Worm (Caenorhabditis elegans) whole organism, L4 larva: ENCODE results near the gene nol-10.

Source experiments
- F49E8.2 ChIP-seq: sonication (generic microtip); optimal IDR thresholded peaks from 2 replicates; lab custom pipeline; 2016; ENCODE audit warnings: missing compliant biosample characterization, mild to moderate bottlenecking, missing genetic modification characterization, borderline replicate concordance
- R02D3.7 ChIP-seq: fragments of 150-350 bp; sonication (generic microtip); optimal IDR thresholded peaks from 3 replicates; lab custom pipeline; 2014; ENCODE audit warnings: missing biosample characterization, missing genetic modification characterization
- T26A8.4 ChIP-seq: fragments of 200-800 bp; sonication (Bioruptor generic); IDR thresholded peaks from 2 replicates; pipeline ENCODE4 v1.3.6; 2022; ENCODE audit warnings: missing genetic modification characterization, missing compliant biosample characterization
- Y48G9A.11 ChIP-seq: fragments of 200-800 bp; sonication (Bioruptor generic); IDR thresholded peaks from 2 replicates; pipeline ENCODE4 v1.3.6; 2022; ENCODE audit warnings: missing genetic modification reagents, missing genetic modification characterization, missing compliant biosample characterization
- ZK546.5 ChIP-seq, 2 experiments: sonication (generic microtip); optimal IDR thresholded peaks; 2 replicates each; lab custom pipeline; 2017; ENCODE audit warnings: missing biosample characterization in 2 of 2, missing genetic modification characterization in 2 of 2
- ama-1 ChIP-seq: fragments of 150-350 bp; optimal IDR thresholded peaks from 2 replicates; lab custom pipeline; 2014; ENCODE audit warnings: inconsistent platforms, mixed read lengths
- arid-1 ChIP-seq: fragments of 200-800 bp; sonication (Bioruptor generic); conservative IDR thresholded peaks from 2 replicates; pipeline ENCODE4 v1.3.6; 2022; ENCODE audit warnings: missing genetic modification reagents, missing genetic modification characterization, missing compliant biosample characterization
- ceh-28 ChIP-seq: fragments of 150-350 bp; optimal IDR thresholded peaks from 2 replicates; lab custom pipeline; 2014; ENCODE audit warnings: missing biosample characterization, missing genetic modification reagents, missing genetic modification characterization
- ceh-32 ChIP-seq: sonication (generic microtip); optimal IDR thresholded peaks from 2 replicates; lab custom pipeline; 2016; ENCODE audit warnings: mild to moderate bottlenecking, missing genetic modification characterization, missing compliant biosample characterization; ENCODE audit not compliant: poor library complexity
- ceh-62 ChIP-seq: sonication (generic microtip); optimal IDR thresholded peaks from 2 replicates; lab custom pipeline; 2017; ENCODE audit warnings: missing biosample characterization, missing genetic modification characterization
- ceh-82 ChIP-seq: sonication (generic microtip); optimal IDR thresholded peaks from 2 replicates; lab custom pipeline; 2017; ENCODE audit warnings: missing biosample characterization, missing genetic modification characterization
- cey-2 ChIP-seq: sonication (generic microtip); optimal IDR thresholded peaks from 3 replicates; lab custom pipeline; 2017; ENCODE audit warnings: missing genetic modification characterization, mild to moderate bottlenecking, missing compliant biosample characterization, antibody characterized with exemption, borderline replicate concordance; ENCODE audit not compliant: insufficient read depth
- ctbp-1 ChIP-seq: fragments of 200-800 bp; sonication (Bioruptor generic); IDR thresholded peaks from 2 replicates; pipeline ENCODE4 v1.3.6; 2022; ENCODE audit warnings: missing genetic modification reagents, missing genetic modification characterization, missing compliant biosample characterization
- daf-8 ChIP-seq: fragments of 200-800 bp; sonication (Bioruptor generic); IDR thresholded peaks from 2 replicates; pipeline ENCODE4 v1.3.6; 2022; ENCODE audit warnings: missing genetic modification characterization, missing compliant biosample characterization
- dmd-6 ChIP-seq: fragments of 200-800 bp; sonication (Bioruptor generic); IDR thresholded peaks from 2 replicates; pipeline ENCODE4 v1.3.6; 2022; ENCODE audit warnings: missing genetic modification reagents, missing genetic modification characterization, missing compliant biosample characterization
- dmd-9 ChIP-seq: fragments of 200-800 bp; sonication (Bioruptor generic); IDR thresholded peaks from 2 replicates; pipeline ENCODE4 v1.3.6; 2022; ENCODE audit warnings: missing genetic modification reagents, missing genetic modification characterization, missing compliant biosample characterization
- dpl-1 ChIP-seq: fragments of 150-350 bp; optimal IDR thresholded peaks from 2 replicates; lab custom pipeline; 2014; ENCODE audit warnings: missing biosample characterization, missing genetic modification reagents, missing genetic modification characterization
- egl-27 ChIP-seq: sonication (generic microtip); optimal IDR thresholded peaks from 3 replicates; lab custom pipeline; 2017; ENCODE audit warnings: missing biosample characterization, missing genetic modification reagents, missing genetic modification characterization
- fkh-10 ChIP-seq: fragments of 150-350 bp; optimal IDR thresholded peaks from 2 replicates; lab custom pipeline; 2014; ENCODE audit warnings: missing biosample characterization, missing genetic modification reagents, missing genetic modification characterization
- gei-8 ChIP-seq: fragments of 200-800 bp; sonication (Bioruptor generic); optimal IDR thresholded peaks from 2 replicates; lab custom pipeline; 2018; ENCODE audit warnings: mild to moderate bottlenecking, missing genetic modification characterization, missing compliant biosample characterization
- hif-1 ChIP-seq, 2 experiments: sonication (generic microtip); optimal IDR thresholded peaks; 2 replicates each; lab custom pipeline; 2016 to 2017; ENCODE audit warnings: missing compliant biosample characterization in 2 of 2, missing genetic modification characterization in 2 of 2, missing genetic modification reagents in 2 of 2, missing genotype in 2 of 2, mild to moderate bottlenecking in 1 of 2
- hlh-11 ChIP-seq: fragments of 200-800 bp; sonication (Bioruptor generic); optimal IDR thresholded peaks from 2 replicates; lab custom pipeline; 2018; ENCODE audit warnings: mild to moderate bottlenecking, missing genetic modification characterization, missing compliant biosample characterization
- hmg-1.1 ChIP-seq: fragments of 200-800 bp; sonication (Bioruptor generic); IDR thresholded peaks from 2 replicates; pipeline ENCODE4 v1.3.6; 2022; ENCODE audit warnings: missing genetic modification reagents, missing genetic modification characterization, missing compliant biosample characterization
- lim-7 ChIP-seq: fragments of 200-800 bp; sonication (Bioruptor generic); IDR thresholded peaks from 2 replicates; pipeline ENCODE4 v1.3.6; 2022; ENCODE audit warnings: missing genetic modification characterization, missing compliant biosample characterization
- lin-1 ChIP-seq: fragments of 200-800 bp; sonication (Bioruptor generic); IDR thresholded peaks from 2 replicates; pipeline ENCODE4 v1.3.6; 2022; ENCODE audit warnings: missing genetic modification reagents, missing genetic modification characterization, missing compliant biosample characterization
- lin-13 ChIP-seq: fragments of 150-350 bp; optimal IDR thresholded peaks from 2 replicates; lab custom pipeline; 2014; ENCODE audit warnings: missing biosample characterization, missing genetic modification reagents, missing genetic modification characterization
- lin-38 ChIP-seq: fragments of 200-800 bp; sonication (Bioruptor generic); IDR thresholded peaks from 2 replicates; pipeline ENCODE4 v1.3.6; 2022; ENCODE audit warnings: missing genetic modification reagents, missing genetic modification characterization, missing compliant biosample characterization
- mes-2 ChIP-seq: sonication (generic microtip); optimal IDR thresholded peaks from 2 replicates; lab custom pipeline; 2016; ENCODE audit warnings: missing genotype, mild to moderate bottlenecking, missing genetic modification characterization, missing compliant biosample characterization; ENCODE audit not compliant: poor library complexity, severe bottlenecking
- mxl-2 ChIP-seq: fragments of 200-800 bp; sonication (Bioruptor generic); conservative IDR thresholded peaks from 2 replicates; pipeline ENCODE4 v1.3.6; 2022; ENCODE audit warnings: missing genetic modification reagents, missing genetic modification characterization, missing compliant biosample characterization
- nhr-10 ChIP-seq: fragments of 150-350 bp; optimal IDR thresholded peaks from 2 replicates; lab custom pipeline; 2014; ENCODE audit warnings: missing biosample characterization, missing genetic modification characterization
- nhr-11 ChIP-seq: fragments of 150-350 bp; optimal IDR thresholded peaks from 2 replicates; lab custom pipeline; 2014; ENCODE audit warnings: missing biosample characterization, missing genetic modification characterization
- nhr-111 ChIP-seq: fragments of 200-800 bp; sonication (Bioruptor generic); optimal IDR thresholded peaks from 2 replicates; lab custom pipeline; 2018; ENCODE audit warnings: mild to moderate bottlenecking, missing genetic modification characterization, missing compliant biosample characterization
- nhr-237 ChIP-seq: sonication (generic microtip); optimal IDR thresholded peaks from 2 replicates; lab custom pipeline; 2017; ENCODE audit warnings: missing biosample characterization, missing genetic modification characterization
- nhr-28 ChIP-seq: fragments of 150-350 bp; optimal IDR thresholded peaks from 2 replicates; lab custom pipeline; 2014; ENCODE audit warnings: missing biosample characterization, missing genetic modification characterization
- nhr-6 ChIP-seq: fragments of 150-350 bp; optimal IDR thresholded peaks from 2 replicates; lab custom pipeline; 2014; ENCODE audit warnings: missing biosample characterization, missing genetic modification characterization
- nhr-76 ChIP-seq: fragments of 150-350 bp; optimal IDR thresholded peaks from 2 replicates; lab custom pipeline; 2014; ENCODE audit warnings: missing biosample characterization, missing genetic modification characterization
- nhr-77 ChIP-seq: fragments of 150-350 bp; optimal IDR thresholded peaks from 2 replicates; lab custom pipeline; 2014; ENCODE audit warnings: missing biosample characterization, missing genetic modification characterization
- php-3 ChIP-seq: fragments of 200-800 bp; sonication (Bioruptor generic); IDR thresholded peaks from 2 replicates; pipeline ENCODE4 v1.3.6; 2022; ENCODE audit warnings: missing genetic modification reagents, missing genetic modification characterization, missing compliant biosample characterization
- pqm-1 ChIP-seq: sonication (generic microtip); optimal IDR thresholded peaks from 2 replicates; lab custom pipeline; 2017; ENCODE audit warnings: missing biosample characterization, missing genetic modification characterization
- saeg-2 ChIP-seq: fragments of 200-800 bp; sonication (Bioruptor generic); IDR thresholded peaks from 2 replicates; pipeline ENCODE4 v1.3.6; 2022; ENCODE audit warnings: missing genetic modification reagents, missing genetic modification characterization, missing compliant biosample characterization
- snpc-1.2 ChIP-seq: fragments of 200-800 bp; sonication (Bioruptor generic); IDR thresholded peaks from 2 replicates; pipeline ENCODE4 v1.3.6; 2022; ENCODE audit warnings: missing genetic modification reagents, missing genetic modification characterization, missing compliant biosample characterization
- tra-1 ChIP-seq: fragments of 200-800 bp; sonication (Bioruptor generic); IDR thresholded peaks from 2 replicates; pipeline ENCODE4 v1.3.6; 2022; ENCODE audit warnings: missing genetic modification reagents, missing genetic modification characterization, missing compliant biosample characterization
- unc-130 ChIP-seq: sonication (generic microtip); optimal IDR thresholded peaks from 2 replicates; lab custom pipeline; 2016; ENCODE audit warnings: missing genetic modification reagents, missing genetic modification characterization, missing compliant biosample characterization
- zfp-2 ChIP-seq: sonication (generic microtip); optimal IDR thresholded peaks from 2 replicates; lab custom pipeline; 2016; ENCODE audit warnings: mild to moderate bottlenecking, missing genetic modification characterization, missing compliant biosample characterization
- zfp-3 ChIP-seq: fragments of 200-800 bp; sonication (Bioruptor generic); conservative IDR thresholded peaks from 2 replicates; pipeline ENCODE4 v1.3.6; 2022; ENCODE audit warnings: missing genetic modification reagents, missing genetic modification characterization, missing compliant biosample characterization
- zip-2 ChIP-seq: fragments of 150-350 bp; optimal IDR thresholded peaks from 2 replicates; lab custom pipeline; 2014; ENCODE audit warnings: missing biosample characterization, missing genetic modification characterization

Gene nol-10

DNA sequence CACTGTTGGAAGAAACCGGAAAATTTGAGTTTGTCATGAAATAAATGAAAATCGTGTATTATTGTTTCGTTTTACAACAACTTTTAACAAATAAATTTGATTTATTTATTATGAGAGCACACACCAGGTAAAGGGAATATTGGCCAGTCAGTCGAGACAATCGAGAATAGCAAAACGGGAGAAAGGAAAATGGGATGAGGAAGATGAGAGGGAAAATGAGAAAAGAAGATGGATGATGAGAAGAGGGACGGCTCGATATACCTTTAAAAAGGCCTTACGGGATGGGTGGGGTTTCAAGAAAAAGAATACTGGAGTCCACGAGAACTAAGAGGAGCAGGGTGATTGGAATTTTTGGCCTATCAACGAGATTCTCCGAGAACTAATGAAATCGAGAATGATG lies 21.7 kb upstream of the nol-10 start:
- TF ChIP-seq arid-1 (GFP tag; lab: Robert Waterston, UW) (no peak), nhr-76 (tag; lab: Kevin White, UChicago) (no peak), cey-2 (tag; lab: Kevin White, UChicago) (no peak), ama-1 (lab: Kevin White, UChicago) (peak; percentile 54), ceh-28 (tag; lab: Kevin White, UChicago) (no peak), lim-7 (GFP tag; lab: Robert Waterston, UW) (no peak), nhr-77 (tag; lab: Kevin White, UChicago) (no peak), lin-38 (GFP tag; lab: Robert Waterston, UW) (no peak), snpc-1.2 (GFP tag; lab: Robert Waterston, UW) (0 out of 2 replicates have a peak, but pooled peaks have one; percentile 15)

- TF ChIP-seq arid-1 (GFP tag; lab: Robert Waterston, UW) = 0 out of 2 replicates have a peak, but pooled peaks have one; percentile 21
- peak; percentile 6; the same call in 1 of the 2 replicates for TF ChIP-seq lin-38 (GFP tag; lab: Robert Waterston, UW)
- TF ChIP-seq ceh-32 (tag; lab: Kevin White, UChicago) = no peak
- TF ChIP-seq, all 104 proteins: peak for 2
Measured at ce11 chrIV:7559237-7559636, 21.2 kb upstream of the nol-10 start.

ce11 chrIV:7561614-7562142 lies 18.7 kb upstream of the nol-10 start, which contains the start of gene ima-3:
Gene ima-3 (minus strand): TSS chrIV:7561664.
- TF ChIP-seq R02D3.7 (no peak), ama-1 (lab: Kevin White, UChicago) (peak; percentile 2), php-3 (GFP tag; lab: Robert Waterston, UW) (no peak), nhr-28 (tag; lab: Kevin White, UChicago) (peak; percentile 67), nhr-11 (tag; lab: Kevin White, UChicago) (no peak), ceh-82 (tag; lab: Kevin White, UChicago) (no peak), pqm-1 (tag; lab: Kevin White, UChicago) (peak; percentile 36), lin-38 (GFP tag; lab: Robert Waterston, UW) (peak; percentile 73), ZK546.5 (tag; optimal IDR thresholded peaks at IDR 0.05; lab: Kevin White, UChicago) (no peak), lin-13 (GFP tag; lab: Kevin White, UChicago) (peak; percentile 44), T26A8.4 (no peak), egl-27 (tag; lab: Kevin White, UChicago) (no peak), saeg-2 (no peak), snpc-1.2 (GFP tag; lab: Robert Waterston, UW) (no peak), fkh-10 (GFP tag; lab: Kevin White, UChicago) (peak; percentile 31), dpl-1 (GFP tag; lab: Kevin White, UChicago) (peak; percentile 25), gei-8 (GFP tag; lab: Kevin White, UChicago) (no peak), nhr-111 (GFP tag; lab: Kevin White, UChicago) (no peak), hlh-11 (tag; lab: Kevin White, UChicago) (no peak), nhr-10 (tag; lab: Kevin White, UChicago) (no peak), nhr-77 (tag; lab: Kevin White, UChicago) (peak; percentile 80), zfp-3 (no peak), Y48G9A.11 (no peak), tra-1 (GFP tag; lab: Robert Waterston, UW) (no peak), F49E8.2 (tag; lab: Kevin White, UChicago) (no peak), daf-8 (GFP tag; lab: Robert Waterston, UW) (no peak), hmg-1.1 (GFP tag; lab: Robert Waterston, UW) (no peak), zip-2 (tag; lab: Kevin White, UChicago) (no peak), ceh-62 (tag; lab: Kevin White, UChicago) (no peak), nhr-6 (tag; lab: Kevin White, UChicago) (peak; percentile 17), cey-2 (tag; lab: Kevin White, UChicago) (no peak), mes-2 (tag; lab: Kevin White, UChicago) (peak; percentile 72), lin-1 (no peak), zfp-2 (tag; lab: Kevin White, UChicago) (no peak), dmd-9 (GFP tag; lab: Robert Waterston, UW) (no peak), nhr-237 (tag; lab: Kevin White, UChicago) (no peak), hif-1 (tag; optimal IDR thresholded peaks at IDR 0.05; lab: Kevin White, UChicago) (peak in 1 of 2 experiments; percentile 47), unc-130 (peak; percentile 18), ctbp-1 (GFP tag; lab: Robert Waterston, UW) (no peak), mxl-2 (GFP tag; lab: Robert Waterston, UW) (no peak), dmd-6 (no peak)
